Worm (Caenorhabditis elegans) whole organism, mixed stage, embryonic: ENCODE measurements around the gene snap-29.

ENCODE experiments used
- M03D4.4 ChIP-seq: sonication (generic microtip); optimal IDR thresholded peaks from 2 replicates; lab custom pipeline; 2017; ENCODE audit warnings: mild to moderate bottlenecking, missing genetic modification characterization, missing compliant biosample characterization
- elt-1 ChIP-seq: sonication (generic microtip); optimal IDR thresholded peaks from 2 replicates; lab custom pipeline; 2017; ENCODE audit warnings: missing genetic modification characterization, mild to moderate bottlenecking, missing compliant biosample characterization, antibody characterized with exemption, moderate library complexity, borderline replicate concordance; ENCODE audit not compliant: insufficient read depth
- elt-3 ChIP-seq: fragments of 150-350 bp; optimal IDR thresholded peaks from 2 replicates; lab custom pipeline; 2014; ENCODE audit warnings: missing biosample characterization, missing genetic modification characterization
- nhr-12 ChIP-seq: fragments of 150-350 bp; optimal IDR thresholded peaks from 2 replicates; lab custom pipeline; 2014; ENCODE audit warnings: missing biosample characterization, missing genetic modification characterization
- nhr-237 ChIP-seq: fragments of 150-350 bp; optimal IDR thresholded peaks from 2 replicates; lab custom pipeline; 2014; ENCODE audit warnings: missing biosample characterization, missing genetic modification characterization
- nhr-76 ChIP-seq: sonication (generic microtip); optimal IDR thresholded peaks from 2 replicates; lab custom pipeline; 2017; ENCODE audit warnings: missing biosample characterization, missing genetic modification characterization
- snpc-4 ChIP-seq: fragments of 150-350 bp; optimal IDR thresholded peaks from 2 replicates; lab custom pipeline; 2014; ENCODE audit warnings: missing biosample characterization, missing genetic modification characterization
- unc-62 ChIP-seq: fragments of 150-350 bp; optimal IDR thresholded peaks from 2 replicates; lab custom pipeline; 2014; ENCODE audit warnings: missing biosample characterization, missing genetic modification reagents, missing genetic modification characterization

ce11 chrIII:8744765-8745164 is 31.3 kb upstream of the snap-29 start:
- TF ChIP-seq elt-1 (tag; lab: Kevin White, UChicago), result no peak
- TF ChIP-seq elt-3 (tag; lab: Kevin White, UChicago), result no peak
- no peak for TF ChIP-seq snpc-4 (tag; lab: Kevin White, UChicago)
- TF ChIP-seq nhr-76 (tag; lab: Kevin White, UChicago), result no peak
- no peak for TF ChIP-seq M03D4.4 (tag; lab: Kevin White, UChicago)
- TF ChIP-seq nhr-12 (tag; lab: Kevin White, UChicago), result no peak
- no peak for TF ChIP-seq nhr-237 (tag; lab: Kevin White, UChicago)
- TF ChIP-seq unc-62 (GFP tag; lab: Kevin White, UChicago), result no peak
